Worm (Caenorhabditis elegans) whole organism, late embryonic: ENCODE results near the gene W02B8.1.

ENCODE experiments used
- F13H6.1 ChIP-seq: sonication (generic microtip); optimal IDR thresholded peaks from 2 replicates; lab custom pipeline; 2016; ENCODE audit warnings: missing genetic modification characterization, missing compliant biosample characterization
- ahr-1 ChIP-seq: sonication (generic microtip); optimal IDR thresholded peaks from 2 replicates; lab custom pipeline; 2016; ENCODE audit warnings: missing genetic modification characterization, missing compliant biosample characterization
- ceh-19 ChIP-seq: fragments of 200-800 bp; sonication (Bioruptor generic); optimal IDR thresholded peaks from 2 replicates; lab custom pipeline; 2018; ENCODE audit warnings: mild to moderate bottlenecking, missing genetic modification characterization, missing compliant biosample characterization
- ceh-2 ChIP-seq: sonication (generic microtip); optimal IDR thresholded peaks from 2 replicates; lab custom pipeline; 2016; ENCODE audit warnings: missing genotype, missing genetic modification characterization, missing compliant biosample characterization
- ceh-24 ChIP-seq: sonication (generic microtip); optimal IDR thresholded peaks from 2 replicates; lab custom pipeline; 2016; ENCODE audit warnings: mild to moderate bottlenecking, missing genetic modification characterization, missing compliant biosample characterization
- ceh-30 ChIP-seq: fragments of 150-350 bp; optimal IDR thresholded peaks from 2 replicates; lab custom pipeline; 2014; ENCODE audit warnings: missing biosample characterization, missing genetic modification characterization
- ceh-31 ChIP-seq: sonication (generic microtip); optimal IDR thresholded peaks from 2 replicates; lab custom pipeline; 2016; ENCODE audit warnings: missing genetic modification characterization, missing compliant biosample characterization
- ceh-34 ChIP-seq: sonication (generic microtip); optimal IDR thresholded peaks from 2 replicates; lab custom pipeline; 2016; ENCODE audit warnings: mild to moderate bottlenecking, missing genetic modification characterization, missing compliant biosample characterization
- ceh-48 ChIP-seq: sonication (generic microtip); optimal IDR thresholded peaks from 2 replicates; lab custom pipeline; 2016; ENCODE audit warnings: missing genetic modification characterization, inconsistent platforms, missing compliant biosample characterization
- ceh-6 ChIP-seq: fragments of 200-800 bp; sonication (Bioruptor generic); optimal IDR thresholded peaks from 2 replicates; lab custom pipeline; 2018; ENCODE audit warnings: mild to moderate bottlenecking, missing genetic modification characterization, missing compliant biosample characterization
- dve-1 ChIP-seq: sonication (generic microtip); optimal IDR thresholded peaks from 2 replicates; lab custom pipeline; 2017; ENCODE audit warnings: antibody characterized with exemption, mild to moderate bottlenecking, missing genetic modification characterization, missing compliant biosample characterization
- elt-2 ChIP-seq: sonication (generic microtip); optimal IDR thresholded peaks from 2 replicates; lab custom pipeline; 2016; ENCODE audit warnings: missing genetic modification reagents, missing genetic modification characterization, missing compliant biosample characterization
- ets-4 ChIP-seq: sonication (generic microtip); optimal IDR thresholded peaks from 2 replicates; lab custom pipeline; 2016; ENCODE audit warnings: missing genetic modification characterization, missing compliant biosample characterization
- eyg-1 ChIP-seq: sonication (generic microtip); optimal IDR thresholded peaks from 2 replicates; lab custom pipeline; 2016; ENCODE audit warnings: missing genotype, missing genetic modification characterization, missing compliant biosample characterization
- fkh-6 ChIP-seq: sonication (generic microtip); optimal IDR thresholded peaks from 2 replicates; lab custom pipeline; 2016; ENCODE audit warnings: missing genetic modification characterization, missing compliant biosample characterization
- gmeb-2 ChIP-seq: sonication (generic microtip); optimal IDR thresholded peaks from 2 replicates; lab custom pipeline; 2016; ENCODE audit warnings: missing genetic modification characterization, inconsistent platforms, missing compliant biosample characterization
- hlh-30 ChIP-seq: sonication (generic microtip); optimal IDR thresholded peaks from 2 replicates; lab custom pipeline; 2017; ENCODE audit warnings: antibody characterized with exemption, missing genetic modification characterization, missing compliant biosample characterization; ENCODE audit not compliant: insufficient read depth
- lim-6 ChIP-seq: sonication (generic microtip); optimal IDR thresholded peaks from 2 replicates; lab custom pipeline; 2016; ENCODE audit warnings: missing genetic modification characterization, missing compliant biosample characterization
- nfya-1 ChIP-seq: sonication (generic microtip); optimal IDR thresholded peaks from 2 replicates; lab custom pipeline; 2017; ENCODE audit warnings: missing genetic modification characterization, mild to moderate bottlenecking, missing compliant biosample characterization, antibody characterized with exemption, moderate library complexity
- nhr-232 ChIP-seq: sonication (generic microtip); optimal IDR thresholded peaks from 2 replicates; lab custom pipeline; 2016; ENCODE audit warnings: missing genetic modification characterization, missing compliant biosample characterization
- odd-2 ChIP-seq: sonication (generic microtip); optimal IDR thresholded peaks from 2 replicates; lab custom pipeline; 2017; ENCODE audit warnings: antibody characterized with exemption, mild to moderate bottlenecking, missing genetic modification characterization, missing compliant biosample characterization
- pax-1 ChIP-seq: fragments of 150-350 bp; optimal IDR thresholded peaks from 2 replicates; lab custom pipeline; 2014; ENCODE audit warnings: missing biosample characterization, missing genetic modification characterization
- pha-4 ChIP-seq: fragments of 150-350 bp; optimal IDR thresholded peaks from 2 replicates; lab custom pipeline; 2018; ENCODE audit warnings: missing biosample characterization, missing genetic modification reagents, missing genetic modification characterization
- pqm-1 ChIP-seq: sonication (generic microtip); optimal IDR thresholded peaks from 2 replicates; lab custom pipeline; 2016; ENCODE audit warnings: missing genetic modification characterization, missing compliant biosample characterization
- sox-2 ChIP-seq: fragments of 200-800 bp; sonication (Bioruptor generic); IDR thresholded peaks from 2 replicates; pipeline ENCODE4 v1.3.6; 2022; ENCODE audit warnings: missing genetic modification reagents, missing genetic modification characterization, missing compliant biosample characterization
- sox-4 ChIP-seq: sonication (generic microtip); optimal IDR thresholded peaks from 2 replicates; lab custom pipeline; 2017; ENCODE audit warnings: mild to moderate bottlenecking, missing genetic modification characterization, inconsistent platforms, missing compliant biosample characterization
- tbx-2 ChIP-seq: sonication (generic microtip); optimal IDR thresholded peaks from 2 replicates; lab custom pipeline; 2016; ENCODE audit warnings: missing genetic modification characterization, missing compliant biosample characterization
- tbx-7 ChIP-seq: sonication (generic microtip); optimal IDR thresholded peaks from 2 replicates; lab custom pipeline; 2016; ENCODE audit warnings: missing genotype, missing genetic modification characterization, missing compliant biosample characterization
- unc-42 ChIP-seq: sonication (generic microtip); optimal IDR thresholded peaks from 2 replicates; lab custom pipeline; 2016; ENCODE audit warnings: missing genotype, missing genetic modification characterization, missing compliant biosample characterization
- unc-55 ChIP-seq: sonication (generic microtip); optimal IDR thresholded peaks from 2 replicates; lab custom pipeline; 2017; ENCODE audit warnings: missing biosample characterization, missing genetic modification reagents, missing genetic modification characterization
- zip-5 ChIP-seq: sonication (generic microtip); optimal IDR thresholded peaks from 2 replicates; lab custom pipeline; 2016; ENCODE audit warnings: missing genetic modification characterization, missing compliant biosample characterization

Gene W02B8.1

ce11 chrII:13872191-13872889 is 29.6 kb downstream of the W02B8.1 start, which contains the start of the genes cup-14 and ndub-8:
TSS of gene cup-14 (minus strand) at chrII:13872241.
TSS of gene ndub-8 (plus strand) at chrII:13872869.
- peak; percentile 75 for TF ChIP-seq hlh-30 (tag; lab: Kevin White, UChicago)
- peak; percentile 77 for TF ChIP-seq unc-55 (GFP tag; lab: Kevin White, UChicago)
- no peak for TF ChIP-seq eyg-1 (tag; lab: Kevin White, UChicago)
- TF ChIP-seq fkh-6 (tag; lab: Kevin White, UChicago): no peak
- peak; percentile 25 for TF ChIP-seq lim-6 (tag; lab: Kevin White, UChicago)
- TF ChIP-seq pqm-1 (tag; lab: Kevin White, UChicago): no peak
- TF ChIP-seq ceh-48 (tag; lab: Kevin White, UChicago): peak; percentile 87
- peak; percentile 93 for TF ChIP-seq nfya-1 (tag; lab: Kevin White, UChicago)
- no peak for TF ChIP-seq gmeb-2 (tag; lab: Kevin White, UChicago)
- TF ChIP-seq tbx-2: peak; percentile 21
- peak; percentile 13 for TF ChIP-seq ceh-19 (GFP tag; lab: Kevin White, UChicago)
- TF ChIP-seq dve-1 (tag; lab: Kevin White, UChicago): peak; percentile 7
- TF ChIP-seq unc-42: peak; percentile 83
- TF ChIP-seq ceh-31 (tag; lab: Kevin White, UChicago): peak; percentile 63
- TF ChIP-seq pax-1 (tag; lab: Kevin White, UChicago): peak; percentile 87
- no peak for TF ChIP-seq ceh-2 (tag; lab: Kevin White, UChicago)
- TF ChIP-seq tbx-7 (tag; lab: Kevin White, UChicago): no peak
- TF ChIP-seq ceh-34 (tag; lab: Kevin White, UChicago): peak; percentile 6
- TF ChIP-seq, all 69 proteins: peak for 12

ce11 chrII:13862453-13862852 is 39.5 kb downstream of the W02B8.1 start:
- TF ChIP-seq elt-2 (tag; lab: Kevin White, UChicago) (peak; percentile 57), ceh-19 (GFP tag; lab: Kevin White, UChicago) (no peak)

ce11 chrII:13860900-13861299 is 41.0 kb downstream of the W02B8.1 start:
- TF ChIP-seq ahr-1 (tag; lab: Kevin White, UChicago) (no peak), pha-4 (tag; lab: Kevin White, UChicago) (no peak), elt-2 (tag; lab: Kevin White, UChicago) (peak; percentile 25)

- TF ChIP-seq elt-2 (tag; lab: Kevin White, UChicago): peak; percentile 52
- TF ChIP-seq ceh-24 (tag; lab: Kevin White, UChicago): no peak
- no peak for TF ChIP-seq ceh-19 (GFP tag; lab: Kevin White, UChicago)
- TF ChIP-seq zip-5: no peak
- no peak for TF ChIP-seq hlh-30 (tag; lab: Kevin White, UChicago)
These were observed 42.1 kb downstream of the W02B8.1 start for ce11 chrII:13859847-13860246.

- TF ChIP-seq sox-4 (tag; lab: Kevin White, UChicago) (no peak), sox-2 (GFP tag; lab: Robert Waterston, UW) (no peak)
- TF ChIP-seq, all 69 proteins: peak for 0
These were observed 43.6 kb downstream of the W02B8.1 start for ce11 chrII:13858352-13858751.

- TF ChIP-seq F13H6.1 (tag; lab: Kevin White, UChicago) (no peak), ceh-30 (tag; lab: Kevin White, UChicago) (no peak), nhr-232 (tag; lab: Kevin White, UChicago) (no peak), nfya-1 (tag; lab: Kevin White, UChicago) (peak; percentile 95), ceh-6 (no peak), odd-2 (no peak), ets-4 (tag; lab: Kevin White, UChicago) (no peak), dve-1 (tag; lab: Kevin White, UChicago) (no peak)
These were observed 46.6 kb downstream of the W02B8.1 start for ce11 chrII:13855352-13855751.
